Fruit fly (Drosophila melanogaster) Kc167 (cell line): Measurements from ENCODE around the gene Nct.

Experiments used
- Myc ChIP-seq: fragments of >200 bp; optimal IDR thresholded peaks from 2 replicates; lab custom pipeline; 2017; ENCODE audit warnings: missing external identifiers
- h ChIP-seq: fragments of >200 bp; optimal IDR thresholded peaks from 3 replicates; lab custom pipeline; 2018; ENCODE audit warnings: missing external identifiers
- insv ChIP-seq: fragments of >200 bp; optimal IDR thresholded peaks from 3 replicates; lab custom pipeline; 2018; ENCODE audit warnings: missing external identifiers
- psq ChIP-seq: fragments of >200 bp; optimal IDR thresholded peaks from 2 replicates; lab custom pipeline; 2017; ENCODE audit warnings: missing external identifiers
- ttk ChIP-seq: sonication (Bioruptor generic); optimal IDR thresholded peaks from 2 replicates; lab custom pipeline; 2017; ENCODE audit warnings: missing external identifiers

DNA sequence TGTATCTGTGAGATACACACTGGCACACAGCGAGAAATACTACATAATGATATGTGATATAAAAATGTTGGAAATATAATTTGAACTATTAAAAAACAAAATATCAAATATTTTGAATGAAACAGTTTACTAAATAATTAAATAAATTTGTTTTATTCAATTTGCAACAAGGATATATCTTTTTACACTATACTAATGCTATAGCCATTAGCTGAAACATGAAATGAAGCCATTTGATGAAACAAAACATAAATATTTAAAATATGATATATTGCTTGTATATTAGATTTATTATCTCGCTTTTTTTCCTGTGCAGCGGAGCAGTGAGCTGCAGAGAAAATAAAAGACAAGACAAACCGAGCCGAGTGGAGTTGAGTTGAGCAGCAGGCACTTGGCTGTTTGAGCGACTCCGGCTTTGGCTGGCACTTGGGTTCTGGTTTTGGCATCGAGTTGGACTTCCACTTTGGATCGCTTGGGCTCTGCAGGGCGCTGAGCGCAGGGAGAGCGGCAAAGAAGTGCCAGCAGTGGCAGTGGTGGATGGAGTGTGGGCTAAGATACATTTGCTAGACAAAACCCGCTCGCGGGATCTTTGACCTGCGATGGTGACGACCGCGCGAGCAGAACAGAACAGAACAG is 42.0 kb downstream of the Nct start:
- TF ChIP-seq insv (lab: Kevin White, UChicago) = no peak
- TF ChIP-seq Myc (lab: Kevin White, UChicago) = no peak
- no peak for TF ChIP-seq ttk
- TF ChIP-seq psq = no peak
- no peak for TF ChIP-seq h (lab: Kevin White, UChicago)
